Worm (Caenorhabditis elegans): ENCODE measurements around the gene dnj-17.

ce11 chrIII:13347782-13348327 is 45.3 kb downstream of the dnj-17 start:
- TF ChIP-seq W03F9.2 (tag; optimal IDR thresholded peaks at IDR 0.05) (no peak), him-1 (tag; optimal IDR thresholded peaks at IDR 0.05) (no peak), dao-5 (tag; optimal IDR thresholded peaks at IDR 0.05) (no peak)

Measured in whole organism, L4/young adult.